Worm (Caenorhabditis elegans): ENCODE data around the gene F46G11.4.

- TF ChIP-seq sea-1 (GFP tag; conservative IDR thresholded peaks at IDR 0.05) (0 out of 2 replicates have a peak, but pooled peaks have one; percentile 26), pes-1 (GFP tag; IDR thresholded peaks at IDR 0.05) (peak; percentile 7; the same call in 1 of the 2 replicates), ama-1 (optimal IDR thresholded peaks at IDR 0.05) (no peak), scrt-1 (GFP tag; IDR thresholded peaks at IDR 0.05) (no peak), hnd-1 (tag; optimal IDR thresholded peaks at IDR 0.05) (no peak), tbx-11 (GFP tag; IDR thresholded peaks at IDR 0.05) (no peak), flt-1 (GFP tag; IDR thresholded peaks at IDR 0.05) (no peak), tbx-37 (GFP tag; conservative IDR thresholded peaks at IDR 0.05) (no peak), ceh-36 (tag; optimal IDR thresholded peaks at IDR 0.05) (no peak), aly-1 (tag; optimal IDR thresholded peaks at IDR 0.05) (peak; percentile 63), tra-4 (tag; optimal IDR thresholded peaks at IDR 0.05) (no peak), hmbx-1 (tag; optimal IDR thresholded peaks at IDR 0.05) (no peak), hmg-4 (GFP tag; optimal IDR thresholded peaks at IDR 0.05) (peak; percentile 33), B0310.2 (tag; optimal IDR thresholded peaks at IDR 0.05) (no peak)
Observed at ce11 chrX:5775804-5776252, 22.8 kb downstream of the F46G11.4 start.
